Worm (Caenorhabditis elegans): Measurements from ENCODE around the gene F55G11.6.

Gene F55G11.6

ce11 chrIV:12957730-12958129 lies at the start of gene F55G11.6:
F55G11.6 (plus strand) TSS chrIV:12958030.
- TF ChIP-seq ztf-11 (tag; optimal IDR thresholded peaks at IDR 0.05): no peak
- TF ChIP-seq ceh-82 (tag; optimal IDR thresholded peaks at IDR 0.05): no peak
- no peak for TF ChIP-seq peb-1 (tag; optimal IDR thresholded peaks at IDR 0.05)

- TF ChIP-seq fos-1 (tag; optimal IDR thresholded peaks at IDR 0.05): peak; percentile 86
- TF ChIP-seq alr-1 (tag; optimal IDR thresholded peaks at IDR 0.05): no peak
- TF ChIP-seq nhr-237 (tag; optimal IDR thresholded peaks at IDR 0.05): no peak
- TF ChIP-seq nhr-77 (tag; optimal IDR thresholded peaks at IDR 0.05): no peak
Measured at ce11 chrIV:12909871-12910270, 48.0 kb upstream of the F55G11.6 start, which contains the start of gene K08D8.4. K08D8.4 (minus strand) TSS chrIV:12909998.

ce11 chrIV:12911990-12912389 lies 45.8 kb upstream of the F55G11.6 start, which contains the start of gene K08D8.5:
K08D8.5 (minus strand) TSS chrIV:12912129.
- no peak for TF ChIP-seq mab-5 (tag; optimal IDR thresholded peaks at IDR 0.05)
- TF ChIP-seq fos-1 (tag; optimal IDR thresholded peaks at IDR 0.05): peak; percentile 79
- no peak for TF ChIP-seq mdl-1 (tag; optimal IDR thresholded peaks at IDR 0.05)
- TF ChIP-seq sma-9 (GFP tag; optimal IDR thresholded peaks at IDR 0.05): peak; percentile 51
- TF ChIP-seq sma-9 (tag; optimal IDR thresholded peaks at IDR 0.05): no peak

- no peak for TF ChIP-seq snpc-4 (tag; optimal IDR thresholded peaks at IDR 0.05)
- no peak for TF ChIP-seq sem-4 (tag; optimal IDR thresholded peaks at IDR 0.05)
- no peak for TF ChIP-seq nhr-23 (tag; optimal IDR thresholded peaks at IDR 0.05)
- TF ChIP-seq unc-39 (tag; optimal IDR thresholded peaks at IDR 0.05): no peak
- TF ChIP-seq mbf-1 (tag; optimal IDR thresholded peaks at IDR 0.05): no peak
- no peak for TF ChIP-seq peb-1 (tag; optimal IDR thresholded peaks at IDR 0.05)
- TF ChIP-seq unc-55 (GFP tag; optimal IDR thresholded peaks at IDR 0.05): no peak
- no peak for TF ChIP-seq ztf-11 (tag; optimal IDR thresholded peaks at IDR 0.05)
- TF ChIP-seq aly-2 (tag; optimal IDR thresholded peaks at IDR 0.05): no peak
- TF ChIP-seq lin-11 (tag; optimal IDR thresholded peaks at IDR 0.05): no peak
Measured at ce11 chrIV:12914532-12915019, 43.3 kb upstream of the F55G11.6 start, which contains the start of gene irg-6. irg-6 (minus strand) TSS chrIV:12914969.

- TF ChIP-seq peb-1 (tag; optimal IDR thresholded peaks at IDR 0.05) (no peak), elt-3 (tag; optimal IDR thresholded peaks at IDR 0.05) (no peak), crh-2 (tag; optimal IDR thresholded peaks at IDR 0.05) (no peak), mdl-1 (tag; optimal IDR thresholded peaks at IDR 0.05) (no peak), ZK546.5 (tag; optimal IDR thresholded peaks at IDR 0.05) (no peak), skn-1 (tag; optimal IDR thresholded peaks at IDR 0.05) (no peak), nhr-10 (tag; optimal IDR thresholded peaks at IDR 0.05) (no peak), elt-1 (tag; optimal IDR thresholded peaks at IDR 0.05) (no peak), zag-1 (tag; optimal IDR thresholded peaks at IDR 0.05) (no peak), dmd-4 (tag; optimal IDR thresholded peaks at IDR 0.05) (no peak), C34F6.9 (tag; optimal IDR thresholded peaks at IDR 0.05) (no peak), lin-11 (tag; optimal IDR thresholded peaks at IDR 0.05) (no peak), ceh-16 (tag; optimal IDR thresholded peaks at IDR 0.05) (no peak), nhr-237 (tag; optimal IDR thresholded peaks at IDR 0.05) (no peak), ztf-4 (tag; optimal IDR thresholded peaks at IDR 0.05) (no peak), unc-39 (tag; optimal IDR thresholded peaks at IDR 0.05) (no peak), nhr-12 (tag; optimal IDR thresholded peaks at IDR 0.05) (no peak), fos-1 (tag; optimal IDR thresholded peaks at IDR 0.05) (no peak), snpc-4 (tag; optimal IDR thresholded peaks at IDR 0.05) (no peak)
Measured at ce11 chrIV:12915479-12915878, 42.4 kb upstream of the F55G11.6 start, which contains the start of gene srz-15. srz-15 (plus strand) TSS chrIV:12915779.

ce11 chrIV:12918256-12918655 lies 39.6 kb upstream of the F55G11.6 start, which contains the start of gene C32H11.3:
C32H11.3 (plus strand) TSS chrIV:12918556.
- TF ChIP-seq zag-1 (tag; optimal IDR thresholded peaks at IDR 0.05): no peak
- TF ChIP-seq unc-62 (GFP tag; optimal IDR thresholded peaks at IDR 0.05): no peak
- no peak for TF ChIP-seq ceh-82 (tag; optimal IDR thresholded peaks at IDR 0.05)
- no peak for TF ChIP-seq peb-1 (tag; optimal IDR thresholded peaks at IDR 0.05)
- no peak for TF ChIP-seq skn-1 (tag; optimal IDR thresholded peaks at IDR 0.05)
- TF ChIP-seq blmp-1 (tag; optimal IDR thresholded peaks at IDR 0.05; ENCODE audit: insufficient read depth): no peak
- no peak for TF ChIP-seq sem-4 (tag; optimal IDR thresholded peaks at IDR 0.05)
- TF ChIP-seq mbf-1 (tag; optimal IDR thresholded peaks at IDR 0.05): no peak
- no peak for TF ChIP-seq ztf-4 (tag; optimal IDR thresholded peaks at IDR 0.05)
- no peak for TF ChIP-seq dmd-4 (tag; optimal IDR thresholded peaks at IDR 0.05)
- TF ChIP-seq ztf-1 (GFP tag; conservative IDR thresholded peaks at IDR 0.05): no peak
- TF ChIP-seq elt-3 (tag; optimal IDR thresholded peaks at IDR 0.05): no peak
- TF ChIP-seq elt-1 (tag; optimal IDR thresholded peaks at IDR 0.05): no peak
- TF ChIP-seq F13H6.1 (tag; optimal IDR thresholded peaks at IDR 0.05): no peak
- TF ChIP-seq crh-2 (tag; optimal IDR thresholded peaks at IDR 0.05): no peak
- TF ChIP-seq nhr-11 (tag; optimal IDR thresholded peaks at IDR 0.05): no peak
- no peak for TF ChIP-seq unc-55 (GFP tag; optimal IDR thresholded peaks at IDR 0.05)

Measured in whole organism, L2 larva.